Fruit fly (Drosophila melanogaster) whole organism, pupa: ENCODE data around the gene nAChRalpha1.

ENCODE experiments used
- EcR ChIP-seq: fragments of 200-800 bp; sonication (Bioruptor generic); optimal IDR thresholded peaks from 3 replicates; lab custom pipeline; 2019; ENCODE audit warnings: missing biosample characterization, missing genetic modification characterization, mild to moderate bottlenecking, moderate library complexity, missing genetic modification reagents
- Pif1B ChIP-seq: fragments of 200-800 bp; sonication (Bioruptor generic); optimal IDR thresholded peaks from 3 replicates; lab custom pipeline; 2016; ENCODE audit warnings: missing biosample characterization, missing genetic modification characterization

DNA sequence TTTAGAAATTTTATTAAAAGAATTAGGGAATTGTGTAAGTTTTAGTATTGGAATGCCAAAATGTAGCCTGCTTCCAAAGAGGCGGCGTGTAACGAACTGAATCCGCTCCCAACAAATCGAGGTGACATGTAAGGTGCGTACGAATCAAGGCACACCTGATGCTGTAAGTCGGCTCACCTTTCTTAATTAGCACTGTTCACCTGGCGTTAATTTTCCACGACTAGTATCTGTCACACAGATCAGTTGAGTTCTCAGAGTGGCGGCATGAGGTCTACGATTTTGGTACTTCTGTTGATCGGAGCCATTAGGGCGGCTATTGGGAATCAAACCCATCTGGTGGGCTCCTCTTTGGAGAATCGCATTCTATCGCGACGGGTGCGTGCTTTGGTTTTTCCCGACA is 95.4 kb downstream of the nAChRalpha1 start, which contains the start of the genes CG5762 and CG33339:
- TF ChIP-seq EcR (GFP tag; lab: Kevin White, UChicago) (no peak), Pif1B (no peak)
